Fruit fly (Drosophila melanogaster): ENCODE measurements around the gene Cbp20.

DNA sequence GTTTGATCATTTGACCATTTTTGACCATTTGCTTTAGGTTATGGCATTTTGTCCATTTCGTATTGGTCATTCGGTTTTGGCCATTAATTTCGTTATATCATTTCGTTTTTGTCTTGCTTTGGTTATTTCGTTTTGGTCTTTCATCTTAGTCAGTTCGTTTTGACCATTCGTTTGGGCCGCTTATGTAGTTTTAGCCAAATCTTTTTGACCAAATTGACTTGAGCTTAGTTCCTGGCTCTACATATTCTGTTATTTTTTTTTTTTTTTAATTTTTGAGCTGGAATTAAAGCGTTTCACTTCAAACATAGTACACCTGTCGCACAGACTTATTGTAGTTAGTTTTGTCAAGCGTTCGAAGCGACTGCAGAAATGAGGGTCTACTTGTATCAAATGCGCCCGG lies 6.1 kb upstream of the Cbp20 start, which contains the start of gene CG14315:
- no peak for TF ChIP-seq fd85E (GFP tag; optimal IDR thresholded peaks at IDR 0.05)
- no peak for TF ChIP-seq CG9139 (GFP tag; optimal IDR thresholded peaks at IDR 0.05)
- no peak for TF ChIP-seq CG3032 (tag; optimal IDR thresholded peaks at IDR 0.05)
- no peak for TF ChIP-seq CG15336 (GFP tag; IDR thresholded peaks at IDR 0.05)
- TF ChIP-seq Hr39 (GFP tag; optimal IDR thresholded peaks at IDR 0.05) = no peak
